Fruit fly (Drosophila melanogaster) whole organism, wandering third instar larva: ENCODE results near the gene CG32249.

Experiments
- Abd-B ChIP-seq: fragments of >200 bp; optimal IDR thresholded peaks from 2 replicates; lab custom pipeline; 2017; ENCODE audit warnings: missing biosample characterization, missing genetic modification characterization
- CG9705 ChIP-seq: fragments of 200-800 bp; sonication (Bioruptor generic); optimal IDR thresholded peaks from 2 replicates; lab custom pipeline; 2018; ENCODE audit warnings: missing biosample characterization, mild to moderate bottlenecking, missing genetic modification characterization
- Hr78 ChIP-seq: fragments of >200 bp; optimal IDR thresholded peaks from 2 replicates; lab custom pipeline; 2017; ENCODE audit warnings: missing biosample characterization, missing genetic modification characterization
- Jra ChIP-seq: sonication (Bioruptor generic); optimal IDR thresholded peaks from 2 replicates; lab custom pipeline; 2016; ENCODE audit warnings: missing biosample characterization, missing genetic modification characterization
- Rel ChIP-seq, 2 experiments: fragments of 200-800 bp; sonication (Bioruptor generic) in 1 of 2; optimal IDR thresholded peaks; 2 replicates in 1 of 2; 3 replicates in 1 of 2; lab custom pipeline; 2016 to 2019; ENCODE audit warnings: mild to moderate bottlenecking in 2 of 2, missing biosample characterization in 2 of 2, missing genetic modification characterization in 2 of 2, moderate library complexity in 1 of 2
- br ChIP-seq: fragments of 200-800 bp; sonication (Bioruptor generic); optimal IDR thresholded peaks from 2 replicates; lab custom pipeline; 2016; ENCODE audit warnings: missing biosample characterization, missing genetic modification characterization
- dsf ChIP-seq: sonication (Bioruptor generic); optimal IDR thresholded peaks from 2 replicates; lab custom pipeline; 2016; ENCODE audit warnings: missing biosample characterization, missing genetic modification characterization, borderline replicate concordance
- fru ChIP-seq: fragments of 200-800 bp; sonication (Bioruptor generic); optimal IDR thresholded peaks from 3 replicates; lab custom pipeline; 2016; ENCODE audit warnings: missing biosample characterization, mild to moderate bottlenecking, missing genetic modification characterization
- h ChIP-seq: fragments of 200-800 bp; sonication (Bioruptor generic); optimal IDR thresholded peaks from 3 replicates; lab custom pipeline; 2016; ENCODE audit warnings: missing biosample characterization, mild to moderate bottlenecking, missing genetic modification characterization
- rgr ChIP-seq: fragments of 200-800 bp; sonication (Bioruptor generic); optimal IDR thresholded peaks from 3 replicates; lab custom pipeline; 2016; ENCODE audit warnings: missing biosample characterization, mild to moderate bottlenecking, missing genetic modification characterization

DNA sequence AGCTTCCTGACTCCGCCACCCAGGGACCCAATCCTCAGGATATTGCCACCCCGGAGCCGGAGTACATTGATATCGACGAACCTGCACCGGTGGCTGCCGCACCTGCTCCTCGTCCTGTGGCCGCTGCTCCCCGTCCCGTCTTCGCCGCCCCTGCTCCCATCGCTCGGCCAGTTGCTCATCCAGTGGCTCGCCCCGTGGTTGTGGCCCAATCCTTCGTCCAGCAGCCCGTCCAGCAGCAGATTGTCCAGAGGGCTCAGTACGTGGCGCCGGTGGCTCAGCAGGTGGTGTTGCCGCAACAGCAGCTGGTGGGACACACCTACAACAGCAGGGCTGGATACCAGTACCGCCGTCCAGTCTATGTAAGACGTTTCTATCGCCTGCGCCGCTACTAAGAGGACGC, 22.6 kb upstream of the CG32249 start:
- TF ChIP-seq Abd-B (GFP tag; lab: Kevin White, UChicago) (no peak), fru (no peak), Rel (GFP tag; optimal IDR thresholded peaks at IDR 0.05; lab: Kevin White, UChicago) (no peak), Rel (tag; optimal IDR thresholded peaks at IDR 0.05; lab: Kevin White, UChicago) (no peak), dsf (GFP tag; lab: Kevin White, UChicago) (no peak), h (GFP tag; lab: Kevin White, UChicago) (no peak), Jra (GFP tag; lab: Kevin White, UChicago) (no peak), br (GFP tag; lab: Kevin White, UChicago) (no peak), Hr78 (no peak), rgr (GFP tag; lab: Kevin White, UChicago) (no peak), CG9705 (GFP tag; lab: Kevin White, UChicago) (no peak)
